Fruit fly (Drosophila melanogaster) whole organism, wandering third instar larva: ENCODE results near the gene asp.

Source experiments
- Abd-B ChIP-seq: fragments of >200 bp; optimal IDR thresholded peaks from 2 replicates; lab custom pipeline; 2017; ENCODE audit warnings: missing biosample characterization, missing genetic modification characterization
- CG32264 ChIP-seq: fragments of 200-800 bp; sonication (Bioruptor generic); optimal IDR thresholded peaks from 2 replicates; lab custom pipeline; 2016; ENCODE audit warnings: missing biosample characterization, missing genetic modification characterization
- CG9705 ChIP-seq: fragments of 200-800 bp; sonication (Bioruptor generic); optimal IDR thresholded peaks from 2 replicates; lab custom pipeline; 2018; ENCODE audit warnings: missing biosample characterization, mild to moderate bottlenecking, missing genetic modification characterization
- CrebA ChIP-seq: fragments of 200-800 bp; sonication (Bioruptor generic); optimal IDR thresholded peaks from 2 replicates; lab custom pipeline; 2016; ENCODE audit warnings: missing biosample characterization, mild to moderate bottlenecking, missing genetic modification characterization, borderline replicate concordance
- Dfd ChIP-seq: fragments of >200 bp; optimal IDR thresholded peaks from 2 replicates; lab custom pipeline; 2017; ENCODE audit warnings: missing biosample characterization, missing genetic modification characterization
- Dif ChIP-seq: fragments of 200-275, 200-300 bp; sonication (Bioruptor generic); optimal IDR thresholded peaks from 2 replicates; lab custom pipeline; 2018; ENCODE audit warnings: missing biosample characterization, missing genetic modification characterization; ENCODE audit not compliant: partially characterized antibody
- HLH106 ChIP-seq: fragments of 200-800 bp; optimal IDR thresholded peaks from 3 replicates; lab custom pipeline; 2019; ENCODE audit warnings: missing biosample characterization, mild to moderate bottlenecking, missing genetic modification characterization, moderate library complexity
- Hnf4 ChIP-seq: fragments of 200-800 bp; sonication (Bioruptor generic); optimal IDR thresholded peaks from 2 replicates; lab custom pipeline; 2016; ENCODE audit warnings: missing biosample characterization, mild to moderate bottlenecking, missing genetic modification characterization
- Jra ChIP-seq: sonication (Bioruptor generic); optimal IDR thresholded peaks from 2 replicates; lab custom pipeline; 2016; ENCODE audit warnings: missing biosample characterization, missing genetic modification characterization
- Mio ChIP-seq: sonication (Bioruptor generic); optimal IDR thresholded peaks from 2 replicates; lab custom pipeline; 2016; ENCODE audit warnings: missing biosample characterization, missing genetic modification characterization
- Myc ChIP-seq: fragments of >200 bp; optimal IDR thresholded peaks from 2 replicates; lab custom pipeline; 2017
- N ChIP-seq: fragments of >200 bp; optimal IDR thresholded peaks from 2 replicates; lab custom pipeline; 2018; ENCODE audit warnings: missing biosample characterization, missing external identifiers, missing genetic modification characterization
- OdsH ChIP-seq: fragments of 200-800 bp; sonication (Bioruptor generic); optimal IDR thresholded peaks from 2 replicates; lab custom pipeline; 2016; ENCODE audit warnings: missing biosample characterization, mild to moderate bottlenecking, missing genetic modification characterization
- Sp1 ChIP-seq: fragments of 200-800 bp; sonication (Bioruptor generic); optimal IDR thresholded peaks from 3 replicates; lab custom pipeline; 2019; ENCODE audit warnings: missing biosample characterization, mild to moderate bottlenecking, missing genetic modification characterization, moderate library complexity
- Vsx2 ChIP-seq: fragments of 200-300, 225-300 bp; sonication (Bioruptor generic); optimal IDR thresholded peaks from 2 replicates; lab custom pipeline; 2018; ENCODE audit warnings: missing biosample characterization, missing genetic modification characterization; ENCODE audit not compliant: partially characterized antibody
- br ChIP-seq: fragments of 200-800 bp; sonication (Bioruptor generic); optimal IDR thresholded peaks from 2 replicates; lab custom pipeline; 2016; ENCODE audit warnings: missing biosample characterization, missing genetic modification characterization
- dl ChIP-seq, 2 experiments: fragments of 175-275, 200-275 bp in 1 of 2; fragments of 200-275 bp in 1 of 2; sonication (Bioruptor generic); optimal IDR thresholded peaks; lab custom pipeline; 2018; ENCODE audit warnings: mild to moderate bottlenecking in 2 of 2, missing biosample characterization in 2 of 2, missing genetic modification characterization in 2 of 2, moderate library complexity in 2 of 2; ENCODE audit not compliant: partially characterized antibody in 2 of 2, insufficient read depth in 1 of 2
- dmrt93B ChIP-seq: fragments of 200-800 bp; sonication (Bioruptor generic); optimal IDR thresholded peaks from 2 replicates; lab custom pipeline; 2018; ENCODE audit warnings: missing biosample characterization, mild to moderate bottlenecking, missing genetic modification characterization
- dsf ChIP-seq: sonication (Bioruptor generic); optimal IDR thresholded peaks from 2 replicates; lab custom pipeline; 2016; ENCODE audit warnings: missing biosample characterization, missing genetic modification characterization, borderline replicate concordance
- ey ChIP-seq: fragments of 200-800 bp; sonication (Bioruptor generic); optimal IDR thresholded peaks from 2 replicates; lab custom pipeline; 2016; ENCODE audit warnings: missing biosample characterization, missing genetic modification characterization
- foxo ChIP-seq, 2 experiments: fragments of 200-800 bp; sonication (Bioruptor generic); optimal IDR thresholded peaks; 2 replicates in 1 of 2; 3 replicates in 1 of 2; lab custom pipeline; 2016 to 2017; ENCODE audit warnings: missing biosample characterization in 2 of 2, missing genetic modification characterization in 2 of 2
- fru ChIP-seq: fragments of 200-800 bp; sonication (Bioruptor generic); optimal IDR thresholded peaks from 3 replicates; lab custom pipeline; 2016; ENCODE audit warnings: missing biosample characterization, mild to moderate bottlenecking, missing genetic modification characterization
- jim ChIP-seq: fragments of 175-275, 200-325 bp; sonication (Bioruptor generic); optimal IDR thresholded peaks from 2 replicates; lab custom pipeline; 2016; ENCODE audit warnings: missing biosample characterization, mild to moderate bottlenecking, missing genetic modification characterization
- lola ChIP-seq: fragments of >200 bp; optimal IDR thresholded peaks from 2 replicates; lab custom pipeline; 2017; ENCODE audit warnings: missing biosample characterization, missing genetic modification characterization
- pan ChIP-seq: fragments of >200 bp; optimal IDR thresholded peaks from 2 replicates; lab custom pipeline; 2017
- psq ChIP-seq: fragments of 200-800 bp; sonication (Bioruptor generic); optimal IDR thresholded peaks from 3 replicates; lab custom pipeline; 2017; ENCODE audit warnings: missing biosample characterization, mild to moderate bottlenecking, missing genetic modification characterization, moderate library complexity
- rgr ChIP-seq: fragments of 200-800 bp; sonication (Bioruptor generic); optimal IDR thresholded peaks from 3 replicates; lab custom pipeline; 2016; ENCODE audit warnings: missing biosample characterization, mild to moderate bottlenecking, missing genetic modification characterization
- sv ChIP-seq: fragments of 200-800 bp; sonication (Bioruptor generic); optimal IDR thresholded peaks from 3 replicates; lab custom pipeline; 2016; ENCODE audit warnings: missing biosample characterization, missing genetic modification characterization
- usp ChIP-seq: fragments of >200 bp; optimal IDR thresholded peaks from 2 replicates; lab custom pipeline; 2017; ENCODE audit warnings: missing biosample characterization, missing genetic modification characterization
- woc ChIP-seq: sonication (Bioruptor generic); optimal IDR thresholded peaks from 2 replicates; lab custom pipeline; 2016; ENCODE audit warnings: missing biosample characterization, mild to moderate bottlenecking, missing genetic modification characterization

Gene asp

DNA sequence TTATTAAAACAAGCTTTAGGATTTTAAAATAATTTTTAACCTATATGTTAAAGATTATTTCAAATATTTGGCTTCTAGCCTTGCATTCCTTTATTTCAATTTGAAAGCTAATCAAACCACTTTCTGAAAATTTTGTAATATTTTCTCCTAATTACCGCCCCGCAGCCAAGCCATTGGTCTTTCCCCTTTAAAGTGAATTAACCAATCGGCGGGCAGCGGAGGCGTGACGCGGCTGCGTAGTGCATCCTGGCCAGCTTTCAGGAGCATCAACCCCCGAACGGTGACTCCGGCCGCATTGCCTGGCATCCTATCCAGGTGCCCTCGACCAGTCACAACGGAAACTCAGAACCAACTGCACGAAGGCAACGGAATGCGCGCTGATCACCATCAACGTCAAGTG is 34.1 kb downstream of the asp start, which contains the start of gene Ets96B:
Gene Ets96B (plus strand): TSS at position 321 of the 400 bp plus-strand sequence.
- TF ChIP-seq Mio (GFP tag; lab: Kevin White, UChicago) = no peak
- no peak for TF ChIP-seq br (GFP tag; lab: Kevin White, UChicago)
- no peak for TF ChIP-seq Abd-B (GFP tag; lab: Kevin White, UChicago)
- no peak for TF ChIP-seq usp (GFP tag; lab: Kevin White, UChicago)
- TF ChIP-seq lola (GFP tag; lab: Kevin White, UChicago) = no peak
- no peak for TF ChIP-seq Dfd (GFP tag; lab: Kevin White, UChicago)
- TF ChIP-seq psq (GFP tag; lab: Kevin White, UChicago) = no peak
- no peak for TF ChIP-seq Dif (GFP tag; lab: Kevin White, UChicago)
- no peak for TF ChIP-seq sv (GFP tag; lab: Kevin White, UChicago)
- TF ChIP-seq fru (GFP tag; lab: Kevin White, UChicago) = no peak

DNA sequence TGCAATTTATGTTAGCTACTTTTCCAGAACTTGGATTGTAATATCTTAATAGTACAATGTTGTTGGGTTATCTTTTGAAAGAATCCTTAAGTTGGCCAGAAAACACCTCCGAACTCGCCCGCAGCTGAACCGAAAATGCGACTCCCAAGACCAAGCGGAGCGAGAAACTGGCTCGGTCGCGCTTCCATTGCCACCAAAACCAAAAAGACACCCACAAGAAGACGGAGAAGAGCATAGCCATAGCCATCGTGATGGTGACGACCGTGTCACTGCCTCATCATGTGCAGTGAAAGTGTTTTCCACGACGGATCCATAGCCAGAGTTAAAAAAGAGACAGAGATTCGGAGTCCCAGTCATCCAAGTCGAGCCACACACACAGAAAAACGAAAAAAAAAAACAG is 36.4 kb downstream of the asp start, which contains the start of gene CG13634:
Gene CG13634 (minus strand): TSS at position 101 of the 400 bp plus-strand sequence.
- no peak for TF ChIP-seq woc (GFP tag; lab: Kevin White, UChicago)
- TF ChIP-seq foxo (GFP tag; optimal IDR thresholded peaks at IDR 0.05; lab: Kevin White, UChicago) = no peak
- no peak for TF ChIP-seq OdsH (GFP tag; lab: Kevin White, UChicago)
- TF ChIP-seq Jra (GFP tag; lab: Kevin White, UChicago) = no peak
- no peak for TF ChIP-seq br (GFP tag; lab: Kevin White, UChicago)
- TF ChIP-seq usp (GFP tag; lab: Kevin White, UChicago) = no peak
- TF ChIP-seq jim (GFP tag; lab: Kevin White, UChicago) = no peak
- TF ChIP-seq ey = no peak
- no peak for TF ChIP-seq Dif (GFP tag; lab: Kevin White, UChicago)
- no peak for TF ChIP-seq CrebA (GFP tag; lab: Kevin White, UChicago)
- no peak for TF ChIP-seq Hnf4 (GFP tag; lab: Kevin White, UChicago)
- no peak for TF ChIP-seq dl (GFP tag; optimal IDR thresholded peaks at IDR 0.05; lab: Kevin White, UChicago; ENCODE audit: insufficient read depth in 1 of 2, partially characterized antibody in 2 of 2)
- TF ChIP-seq psq (GFP tag; lab: Kevin White, UChicago) = no peak
- no peak for TF ChIP-seq N
- no peak for TF ChIP-seq rgr (GFP tag; lab: Kevin White, UChicago)
- no peak for TF ChIP-seq Abd-B (GFP tag; lab: Kevin White, UChicago)
- TF ChIP-seq Dfd (GFP tag; lab: Kevin White, UChicago) = no peak
- TF ChIP-seq HLH106 (tag; lab: Kevin White, UChicago) = no peak
- TF ChIP-seq CG32264 (GFP tag; lab: Kevin White, UChicago) = no peak

DNA sequence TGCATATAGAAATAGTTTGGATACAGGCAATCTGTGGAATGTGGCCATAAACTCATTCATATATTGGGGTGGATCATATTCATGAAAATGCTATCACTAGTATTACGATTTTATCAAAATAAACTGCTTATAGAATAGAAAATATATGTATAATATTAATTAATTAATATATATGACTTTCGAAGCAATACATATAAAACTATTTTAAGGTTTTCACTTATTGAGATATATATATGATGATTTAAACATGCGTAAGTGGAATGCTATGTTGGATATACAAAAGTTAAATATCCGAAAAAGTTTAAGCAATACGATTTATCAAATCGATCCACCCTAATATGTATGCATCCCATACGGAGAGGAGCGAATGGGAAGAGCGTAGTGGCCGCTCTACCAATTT is 44.9 kb downstream of the asp start:
- TF ChIP-seq Mio (GFP tag; lab: Kevin White, UChicago) (no peak), OdsH (GFP tag; lab: Kevin White, UChicago) (no peak), Sp1 (no peak), lola (GFP tag; lab: Kevin White, UChicago) (no peak), Jra (GFP tag; lab: Kevin White, UChicago) (no peak), dsf (GFP tag; lab: Kevin White, UChicago) (no peak), Vsx2 (GFP tag; lab: Kevin White, UChicago) (no peak)

DNA sequence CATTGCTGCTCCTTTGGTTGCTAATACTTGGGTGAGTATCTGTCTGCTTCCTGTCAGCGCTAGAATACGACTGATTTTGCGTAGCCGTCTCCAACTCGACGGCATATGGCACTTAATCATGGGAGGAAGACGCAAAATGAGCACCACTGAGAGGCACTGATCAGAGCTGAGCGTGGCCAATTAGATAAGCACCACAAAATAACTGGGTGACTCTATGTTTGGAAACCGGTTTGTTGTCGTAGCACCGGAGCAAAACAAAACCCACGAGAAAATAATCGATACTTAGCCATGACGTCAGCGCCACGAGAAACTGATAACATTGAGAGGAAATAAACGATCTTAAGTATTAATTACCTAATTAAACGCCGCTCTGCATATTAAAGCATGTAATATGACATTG is 45.9 kb downstream of the asp start, which contains the start of gene Ude:
Gene Ude (minus strand): TSS at position 166 of the 400 bp plus-strand sequence.
- TF ChIP-seq usp (GFP tag; lab: Kevin White, UChicago) = no peak
- no peak for TF ChIP-seq Myc (lab: Kevin White, UChicago)
- no peak for TF ChIP-seq jim (GFP tag; lab: Kevin White, UChicago)
- no peak for TF ChIP-seq CG9705 (GFP tag; lab: Kevin White, UChicago)
- no peak for TF ChIP-seq pan
- TF ChIP-seq dsf (GFP tag; lab: Kevin White, UChicago) = no peak
- no peak for TF ChIP-seq N
- TF ChIP-seq Dif (GFP tag; lab: Kevin White, UChicago) = peak; percentile 65
- peak; percentile 11 for TF ChIP-seq psq (GFP tag; lab: Kevin White, UChicago)
- TF ChIP-seq CG32264 (GFP tag; lab: Kevin White, UChicago) = no peak
- peak in 1 of 2 experiments; percentile 44 for TF ChIP-seq dl (GFP tag; optimal IDR thresholded peaks at IDR 0.05; lab: Kevin White, UChicago; ENCODE audit: insufficient read depth in 1 of 2, partially characterized antibody in 2 of 2)
- peak; percentile 59 for TF ChIP-seq Vsx2 (GFP tag; lab: Kevin White, UChicago)
- no peak for TF ChIP-seq lola (GFP tag; lab: Kevin White, UChicago)
- TF ChIP-seq dmrt93B (GFP tag; lab: Kevin White, UChicago) = no peak
- TF ChIP-seq fru (GFP tag; lab: Kevin White, UChicago) = no peak
- TF ChIP-seq Dfd (GFP tag; lab: Kevin White, UChicago) = no peak
- TF ChIP-seq woc (GFP tag; lab: Kevin White, UChicago) = no peak
- TF ChIP-seq ey = no peak
